Fruit fly (Drosophila melanogaster): ENCODE data around the gene RnpS1.

RnpS1 gene

dm6 chr3R:9533181-9534124 lies 18.4 kb upstream of the RnpS1 start (continued):
- TF ChIP-seq hbn (GFP tag; IDR thresholded peaks at IDR 0.05; ENCODE audit: partially characterized antibody): no peak
- peak; percentile 87 for TF ChIP-seq CG13894 (tag; optimal IDR thresholded peaks at IDR 0.05)
- peak; percentile 61 for TF ChIP-seq CG11696 (GFP tag; IDR thresholded peaks at IDR 0.05)
- TF ChIP-seq CG4707 (GFP tag; optimal IDR thresholded peaks at IDR 0.05): peak; percentile 81
- TF ChIP-seq Sin3A (optimal IDR thresholded peaks at IDR 0.05): no peak
- peak; percentile 97 for TF ChIP-seq CG10209 (GFP tag; optimal IDR thresholded peaks at IDR 0.05)
- peak; percentile 88 for TF ChIP-seq Bteb2 (GFP tag; optimal IDR thresholded peaks at IDR 0.05)
- peak; percentile 90 for TF ChIP-seq CG16863 (GFP tag; optimal IDR thresholded peaks at IDR 0.05)
- peak; percentile 94 for TF ChIP-seq ATbp (GFP tag; optimal IDR thresholded peaks at IDR 0.05)
- peak; percentile 98 for TF ChIP-seq CG3281 (GFP tag; optimal IDR thresholded peaks at IDR 0.05)
- TF ChIP-seq Hr51 (GFP tag; optimal IDR thresholded peaks at IDR 0.05): peak; percentile 91 to 98
- peak; percentile 87 for TF ChIP-seq CG31388 (GFP tag; optimal IDR thresholded peaks at IDR 0.05)
- peak; percentile 86 for TF ChIP-seq CG4404 (GFP tag; IDR thresholded peaks at IDR 0.05)
- TF ChIP-seq Lim3 (GFP tag; IDR thresholded peaks at IDR 0.05): peak; percentile 40; the same call in 1 of the 2 replicates
- TF ChIP-seq grau (tag; optimal IDR thresholded peaks at IDR 0.05): peak; percentile 95
- TF ChIP-seq seq (GFP tag; IDR thresholded peaks at IDR 0.05): peak; percentile 91
- peak; percentile 75 for TF ChIP-seq Oaz (GFP tag; IDR thresholded peaks at IDR 0.05)
- peak; percentile 13 for TF ChIP-seq Dp (GFP tag; optimal IDR thresholded peaks at IDR 0.05)
- TF ChIP-seq CG12942 (GFP tag; optimal IDR thresholded peaks at IDR 0.05): peak; percentile 91
- peak; percentile 98 for TF ChIP-seq CG10543 (GFP tag; optimal IDR thresholded peaks at IDR 0.05)
- TF ChIP-seq crc (GFP tag; optimal IDR thresholded peaks at IDR 0.05): peak; percentile 86
- peak; percentile 78 for TF ChIP-seq ttk (GFP tag; IDR thresholded peaks at IDR 0.05)
- TF ChIP-seq HmgD (GFP tag; optimal IDR thresholded peaks at IDR 0.05): peak; percentile 57
- no peak for TF ChIP-seq ham (GFP tag; IDR thresholded peaks at IDR 0.05)
- TF ChIP-seq tna (GFP tag; IDR thresholded peaks at IDR 0.05; ENCODE audit: partially characterized antibody): no peak
- peak; percentile 81 for TF ChIP-seq Nf-YA (GFP tag; IDR thresholded peaks at IDR 0.05)
- TF ChIP-seq CG13287 (GFP tag; IDR thresholded peaks at IDR 0.05; ENCODE audit: partially characterized antibody): no peak; the same call in 1 of the 2 replicates
- peak; percentile 93 for TF ChIP-seq CG12155 (GFP tag; optimal IDR thresholded peaks at IDR 0.05)
- TF ChIP-seq CG18619 (GFP tag; optimal IDR thresholded peaks at IDR 0.05): peak; percentile 99
- TF ChIP-seq CG18476 (GFP tag; optimal IDR thresholded peaks at IDR 0.05): peak; percentile 96
- peak; percentile 89 for TF ChIP-seq CG6254 (GFP tag; optimal IDR thresholded peaks at IDR 0.05)
- TF ChIP-seq HmgZ (tag; optimal IDR thresholded peaks at IDR 0.05): peak; percentile 86
- peak; percentile 39 for TF ChIP-seq HLHmδ (GFP tag; optimal IDR thresholded peaks at IDR 0.05)
- TF ChIP-seq Bdp1 (GFP tag; optimal IDR thresholded peaks at IDR 0.05): peak; percentile 84
- TF ChIP-seq gfzf (GFP tag; optimal IDR thresholded peaks at IDR 0.05): peak; percentile 7
- peak; percentile 93 for TF ChIP-seq sug (tag; optimal IDR thresholded peaks at IDR 0.05)
- peak; percentile 99 for TF ChIP-seq Sox100B (GFP tag; optimal IDR thresholded peaks at IDR 0.05)
- peak; percentile 83 for TF ChIP-seq CG8281 (tag; optimal IDR thresholded peaks at IDR 0.05)
- peak; percentile 96 for TF ChIP-seq CG1233 (GFP tag; optimal IDR thresholded peaks at IDR 0.05)
- peak; percentile 94 for TF ChIP-seq CG11695 (GFP tag; IDR thresholded peaks at IDR 0.05)
- peak; percentile 86 for TF ChIP-seq CG15601 (tag; optimal IDR thresholded peaks at IDR 0.05)
- peak; percentile 84 for TF ChIP-seq Spps (tag; optimal IDR thresholded peaks at IDR 0.05)
- peak; percentile 97 for TF ChIP-seq CG18599 (GFP tag; optimal IDR thresholded peaks at IDR 0.05)
- peak; percentile 16 for TF ChIP-seq MESR4 (GFP tag; optimal IDR thresholded peaks at IDR 0.05)
- 0 out of 2 replicates have a peak, but pooled peaks have one; percentile 33 for TF ChIP-seq inv (GFP tag; IDR thresholded peaks at IDR 0.05; ENCODE audit: partially characterized antibody)
- no peak for TF ChIP-seq stwl (tag; optimal IDR thresholded peaks at IDR 0.05)
- peak; percentile 96 for TF ChIP-seq CG31441 (GFP tag; IDR thresholded peaks at IDR 0.05)
